Fruit fly (Drosophila melanogaster) whole organism: ENCODE data around the gene fd3F.

ENCODE experiments used
- CG8478 ChIP-seq: fragments of >200 bp; optimal IDR thresholded peaks from 2 replicates; lab custom pipeline; 2018; ENCODE audit warnings: inconsistent platforms
- psq ChIP-seq: fragments of >200 bp; optimal IDR thresholded peaks from 2 replicates; lab custom pipeline; 2017
- usp ChIP-seq: fragments of >200 bp; optimal IDR thresholded peaks from 2 replicates; lab custom pipeline; 2017; ENCODE audit warnings: missing biosample characterization, missing genetic modification characterization, mixed read lengths

DNA sequence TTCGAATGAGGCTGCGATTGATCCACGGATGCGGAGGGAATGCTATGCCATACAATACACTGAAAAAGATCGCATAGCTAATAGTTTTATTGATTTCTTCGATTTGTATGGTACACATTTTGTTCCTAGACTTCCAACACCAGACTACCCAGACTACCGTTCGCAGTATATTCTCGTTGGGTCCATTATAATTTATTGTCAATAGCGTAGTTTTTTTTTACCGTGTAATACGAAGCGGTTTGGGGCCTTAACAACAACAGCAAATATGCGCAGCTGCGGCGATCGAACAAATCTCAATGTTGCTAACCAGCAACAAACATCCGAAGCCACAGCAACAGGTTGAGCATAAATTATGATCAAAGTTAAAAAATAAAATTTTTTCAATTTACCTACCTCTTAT is 36.5 kb downstream of the fd3F start:
- no peak for TF ChIP-seq psq (lab: Kevin White, UChicago)
- no peak for TF ChIP-seq CG8478 (lab: Kevin White, UChicago)
- TF ChIP-seq usp (GFP tag; lab: Kevin White, UChicago) = no peak
